Worm (Caenorhabditis elegans): ENCODE measurements around the gene T10B5.3.

- TF ChIP-seq nhr-11 (tag; optimal IDR thresholded peaks at IDR 0.05) (no peak), ama-1 (optimal IDR thresholded peaks at IDR 0.05) (no peak), T23F11.4 (GFP tag; optimal IDR thresholded peaks at IDR 0.05) (no peak), hlh-30 (tag; optimal IDR thresholded peaks at IDR 0.05; ENCODE audit: insufficient read depth) (no peak), elt-2 (tag; optimal IDR thresholded peaks at IDR 0.05) (no peak), unc-42 (tag; optimal IDR thresholded peaks at IDR 0.05) (no peak), ttx-3 (tag; optimal IDR thresholded peaks at IDR 0.05) (no peak), ceh-31 (tag; optimal IDR thresholded peaks at IDR 0.05) (no peak), unc-55 (GFP tag; optimal IDR thresholded peaks at IDR 0.05) (no peak), nfya-1 (tag; optimal IDR thresholded peaks at IDR 0.05) (no peak), pha-4 (tag; optimal IDR thresholded peaks at IDR 0.05) (no peak), ets-4 (tag; optimal IDR thresholded peaks at IDR 0.05) (no peak)
Measured at ce11 chrV:1911102-1911501, 41.5 kb upstream of the T10B5.3 start, which contains the start of gene Y32G9A.3.

Measured in whole organism, late embryonic.